Fruit fly (Drosophila melanogaster) whole organism, larva: ENCODE data around the gene CAH3.

Experiments
- noc ChIP-seq: fragments of 200-800 bp; sonication (Bioruptor generic); optimal IDR thresholded peaks from 3 replicates; lab custom pipeline; 2019; ENCODE audit warnings: missing biosample characterization, mild to moderate bottlenecking, missing genetic modification characterization, moderate library complexity

Gene CAH3

DNA sequence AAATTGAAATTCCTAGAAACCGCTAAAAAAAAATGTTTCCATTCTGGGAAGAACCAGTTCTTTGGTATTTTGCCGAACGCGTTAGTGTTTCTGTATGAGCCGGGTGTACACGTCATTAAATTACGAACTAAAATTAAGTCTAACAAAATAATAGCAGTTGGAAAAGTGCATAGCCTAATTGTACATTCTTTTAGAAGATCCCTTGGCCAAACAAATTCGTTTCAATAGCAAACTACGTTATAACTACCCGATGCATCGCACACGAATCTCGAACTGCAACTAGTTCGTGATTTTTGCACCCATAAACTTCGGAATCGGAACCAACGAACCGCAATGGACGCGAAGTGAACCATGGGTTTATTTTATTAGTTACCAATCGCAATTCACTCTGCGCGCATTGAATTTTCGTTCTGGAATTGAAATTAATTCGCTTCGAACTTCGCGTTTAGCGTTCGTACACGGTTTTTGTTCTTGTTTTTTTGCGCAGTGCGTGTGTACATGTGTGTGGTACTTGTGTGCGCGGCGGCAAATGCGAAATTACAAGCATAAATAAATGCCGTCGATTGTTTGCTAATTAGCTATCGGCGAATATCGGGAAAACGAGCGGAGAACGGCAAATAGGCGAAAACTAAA is at the start of gene CAH3:
Gene CAH3 (plus strand): TSS at position 64 of the 633 bp plus-strand sequence.
- TF ChIP-seq noc (tag; lab: Kevin White, UChicago): peak; percentile 90

DNA sequence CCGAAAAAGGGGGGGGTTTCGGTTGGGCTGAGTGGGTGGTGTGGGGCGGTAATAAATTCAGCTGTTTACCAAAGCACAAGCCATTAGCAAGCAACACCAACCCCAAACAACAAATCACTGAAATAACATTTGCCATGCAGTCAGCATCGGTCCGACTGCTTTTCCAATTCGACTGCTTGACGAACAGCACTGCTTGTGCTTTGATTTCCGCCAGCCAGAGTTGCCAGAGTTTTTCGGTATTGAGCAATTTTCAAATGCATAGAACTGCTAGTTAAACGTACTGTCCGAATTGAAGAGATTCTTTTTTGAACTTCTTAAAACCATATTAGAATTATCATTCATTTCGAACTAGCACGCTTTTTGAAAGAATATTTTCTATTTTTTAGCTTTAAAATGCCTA is 46.3 kb upstream of the CAH3 start:
- TF ChIP-seq noc (tag; lab: Kevin White, UChicago): no peak

DNA sequence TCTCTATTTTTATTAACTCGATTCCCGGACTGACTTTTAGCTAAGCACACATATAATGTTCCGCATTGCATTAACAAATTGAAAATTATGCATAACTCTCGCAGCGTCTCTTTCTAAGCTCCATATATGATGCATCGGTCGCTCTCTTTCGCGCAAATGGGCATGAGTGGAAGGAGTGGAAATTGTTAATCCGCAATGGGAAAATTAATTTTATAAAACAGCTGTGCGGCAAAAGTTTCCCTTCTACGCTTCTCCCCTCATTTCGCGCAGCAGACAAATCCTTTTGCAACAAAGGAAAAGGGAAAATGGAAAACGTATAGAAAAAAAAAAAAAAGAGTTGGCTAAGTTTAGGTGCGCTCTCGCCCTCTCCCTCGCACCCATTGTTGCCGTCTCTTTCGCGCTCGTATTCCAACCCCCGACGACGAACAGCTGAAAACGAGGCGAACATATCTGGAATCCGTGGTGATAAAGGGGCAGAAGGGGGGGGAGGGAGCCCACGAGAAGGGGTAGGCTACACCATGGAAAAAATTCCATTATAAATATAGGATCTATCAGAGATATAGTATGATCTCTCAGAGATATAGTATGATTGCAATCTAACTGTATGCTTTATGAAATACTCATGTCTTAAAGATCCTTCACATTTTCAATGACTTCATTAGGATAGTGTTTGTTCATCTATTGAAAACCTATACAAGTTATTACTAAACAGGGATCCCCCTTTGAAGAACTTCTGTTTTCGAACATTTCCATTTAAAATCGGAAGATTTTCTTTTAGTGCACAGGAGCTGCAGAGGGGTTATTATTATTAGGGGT is 44.7 kb upstream of the CAH3 start:
- no peak for TF ChIP-seq noc (tag; lab: Kevin White, UChicago)

DNA sequence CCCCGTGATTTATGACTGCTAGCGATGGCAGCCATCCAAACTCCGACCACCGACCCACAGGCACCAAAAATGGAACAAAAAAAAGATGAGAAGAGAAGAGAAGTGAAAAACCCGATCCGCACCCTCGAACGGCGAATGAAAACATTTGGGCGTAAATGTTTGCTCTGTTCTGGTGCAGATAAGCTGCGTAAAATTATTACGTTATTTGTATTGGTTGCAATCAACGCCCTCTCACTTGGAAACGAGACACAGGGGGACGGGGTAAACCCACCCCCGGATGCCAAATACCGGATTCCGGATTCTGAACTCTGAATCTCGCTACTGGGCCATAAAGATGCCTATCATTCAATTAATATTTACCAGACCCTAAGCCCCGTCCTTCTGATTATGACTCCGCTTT is 44.0 kb upstream of the CAH3 start:
- TF ChIP-seq noc (tag; lab: Kevin White, UChicago): no peak

DNA sequence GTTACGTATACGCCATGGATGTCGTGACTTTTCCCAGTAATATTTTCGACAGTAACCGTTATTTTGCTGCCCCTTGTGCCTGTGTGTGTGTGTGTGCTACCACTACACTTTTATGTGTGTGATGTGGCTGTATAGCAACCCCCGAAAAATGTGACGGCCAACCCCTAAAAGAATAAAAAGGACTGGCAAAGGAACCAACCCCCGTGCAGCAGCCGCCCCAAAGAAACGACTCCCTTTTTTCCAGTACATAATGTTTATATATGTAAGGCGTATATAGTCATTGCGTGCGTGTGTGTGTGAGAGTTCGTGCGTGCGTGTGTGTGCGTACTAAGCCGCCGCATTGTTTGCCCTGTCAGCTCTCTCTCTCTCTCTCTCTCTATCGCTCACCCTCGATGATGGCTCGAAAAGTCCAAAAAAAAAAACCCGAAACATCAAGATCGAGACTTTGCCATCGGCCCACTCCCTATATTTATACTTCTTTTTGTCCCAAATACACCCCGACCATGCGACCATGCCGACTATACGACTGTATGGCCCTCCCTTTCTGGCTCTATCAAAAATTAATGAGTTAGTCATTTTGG is 40.3 kb upstream of the CAH3 start:
- no peak for TF ChIP-seq noc (tag; lab: Kevin White, UChicago)

DNA sequence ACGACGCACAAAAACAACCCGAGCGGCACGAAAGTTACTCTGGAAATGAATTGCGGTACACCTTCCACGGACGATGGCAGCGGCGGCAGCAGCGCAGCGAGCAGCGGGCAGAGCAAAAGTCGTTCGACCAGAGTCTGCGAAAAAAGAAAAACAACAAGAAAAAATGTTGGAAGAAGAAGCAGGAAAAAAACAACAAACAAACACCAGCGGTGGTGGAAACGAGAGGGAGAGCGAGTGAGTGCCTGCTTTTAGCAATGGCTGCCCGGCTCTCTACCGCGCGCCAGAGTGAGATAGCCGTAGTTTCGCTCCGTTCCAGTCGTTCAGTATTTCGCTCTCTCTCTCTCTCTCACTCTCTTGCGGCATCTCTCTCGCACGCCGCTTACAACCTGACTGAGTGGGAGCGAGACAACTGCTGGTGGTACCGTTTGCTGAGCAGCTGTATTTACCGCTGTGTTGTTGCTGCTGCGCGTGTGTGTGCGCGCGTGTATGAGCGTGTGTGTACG is 30.4 kb upstream of the CAH3 start, which contains the start of gene oc:
Gene oc (minus strand): TSS at position 51 of the 503 bp plus-strand sequence.
- TF ChIP-seq noc (tag; lab: Kevin White, UChicago): peak; percentile 6

DNA sequence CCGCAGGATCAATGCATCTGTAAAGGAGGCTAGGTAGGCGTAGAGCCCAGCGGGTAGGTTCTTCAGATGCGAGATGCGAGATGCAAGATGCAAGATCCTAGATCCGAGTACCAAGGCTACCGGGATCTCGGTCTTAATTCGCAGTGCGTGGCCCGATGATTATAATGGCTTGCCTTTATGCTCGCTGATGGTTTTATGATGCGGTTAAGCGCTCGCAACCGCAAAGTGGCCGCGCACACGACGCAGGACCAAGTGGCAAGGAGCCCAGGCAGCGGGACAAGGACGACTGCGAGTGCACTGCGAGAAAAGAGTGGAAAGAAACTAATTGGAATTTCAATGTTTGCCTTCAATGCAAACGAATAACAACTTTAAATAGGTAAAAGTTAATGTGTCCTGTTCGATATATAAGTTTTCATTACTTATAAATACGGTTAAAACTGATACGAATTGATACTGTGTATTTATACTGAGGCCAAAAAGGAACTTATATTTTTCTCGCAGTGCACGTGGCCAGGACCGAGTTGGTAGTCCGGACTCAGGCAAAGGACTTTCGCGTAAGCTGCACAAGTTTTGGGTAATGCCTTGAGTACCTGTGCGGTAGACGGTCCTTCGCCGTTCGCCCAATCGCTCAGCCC is 27.0 kb upstream of the CAH3 start:
- no peak for TF ChIP-seq noc (tag; lab: Kevin White, UChicago)

DNA sequence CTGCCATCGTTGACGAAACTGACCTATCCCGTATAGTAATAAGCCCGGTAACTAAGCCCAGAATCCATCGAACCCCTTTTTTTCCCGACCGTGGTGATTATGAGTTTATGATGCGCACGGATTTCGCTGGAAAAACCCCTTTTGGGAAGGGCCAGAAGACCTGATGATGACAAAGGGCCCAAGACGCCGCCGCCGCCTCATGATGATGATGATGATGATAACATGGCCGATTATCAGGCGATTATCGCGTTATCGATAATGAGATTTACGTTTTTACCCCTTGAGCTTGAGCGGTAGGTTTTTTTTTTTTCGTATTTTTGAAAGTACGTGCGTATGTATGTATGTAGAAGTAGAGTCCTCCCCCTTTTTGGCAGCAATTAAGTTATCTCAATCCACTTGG is 25.8 kb upstream of the CAH3 start:
- no peak for TF ChIP-seq noc (tag; lab: Kevin White, UChicago)

DNA sequence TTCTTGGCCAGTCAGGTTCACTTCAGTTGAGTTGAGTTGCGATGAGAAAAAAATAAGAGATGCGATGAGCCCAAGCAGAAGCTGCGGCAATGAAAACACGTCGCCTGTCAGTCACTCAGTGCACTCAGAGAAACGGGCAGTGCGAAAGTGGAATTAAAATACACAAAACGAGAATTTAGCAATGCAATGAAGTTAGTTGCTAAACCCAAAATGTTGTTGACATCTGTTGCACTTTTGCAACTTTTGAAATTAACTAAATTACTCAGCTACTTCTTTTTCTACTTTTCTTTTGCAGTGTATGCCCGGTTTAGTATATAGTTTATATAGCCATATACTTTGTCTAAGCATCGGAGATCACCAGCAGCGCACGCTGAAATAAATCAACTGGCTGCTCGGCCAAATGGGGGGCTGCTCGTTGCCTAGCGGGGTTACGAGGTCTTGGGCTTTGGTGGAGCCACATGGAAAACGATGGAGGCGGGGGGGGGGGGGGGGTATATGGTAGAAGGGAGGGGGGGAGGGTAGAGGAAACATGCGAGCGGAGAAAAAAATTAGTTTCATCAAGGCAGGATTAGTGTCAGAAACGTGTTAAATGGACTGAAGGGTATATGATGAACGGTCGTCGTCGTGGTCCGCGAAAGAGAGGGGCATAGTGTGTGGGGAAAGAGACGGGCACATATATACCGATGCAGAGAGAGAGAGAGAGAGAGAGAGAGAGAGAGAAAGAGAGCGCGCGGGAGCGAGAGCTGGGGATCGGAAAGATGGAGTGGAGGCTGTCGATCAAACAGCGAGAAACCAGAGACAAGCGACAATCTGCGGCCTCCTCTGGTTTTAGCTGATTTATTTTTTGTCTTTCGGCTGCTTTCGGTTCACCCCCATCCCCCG is 24.3 kb upstream of the CAH3 start:
- TF ChIP-seq noc (tag; lab: Kevin White, UChicago): no peak

DNA sequence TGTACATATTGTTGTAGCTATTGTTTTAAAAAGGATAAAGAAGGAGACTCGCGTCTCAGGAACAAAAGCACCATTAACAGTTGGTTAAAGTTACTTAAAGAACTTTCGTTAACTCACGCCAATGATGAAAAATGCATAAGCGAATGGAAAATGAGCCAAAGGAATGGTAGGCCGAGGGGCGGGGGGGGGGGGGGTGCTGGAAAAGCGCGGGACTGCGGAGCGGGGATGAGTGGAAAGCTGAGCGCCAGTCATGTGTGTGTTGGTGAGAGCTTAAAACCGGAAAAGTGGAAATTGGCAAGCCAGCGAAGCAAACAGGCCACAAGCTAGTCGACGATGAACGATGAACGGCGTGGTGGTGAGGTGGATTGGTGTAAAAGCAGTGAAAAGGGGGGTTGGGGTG is 23.0 kb upstream of the CAH3 start:
- TF ChIP-seq noc (tag; lab: Kevin White, UChicago): no peak

DNA sequence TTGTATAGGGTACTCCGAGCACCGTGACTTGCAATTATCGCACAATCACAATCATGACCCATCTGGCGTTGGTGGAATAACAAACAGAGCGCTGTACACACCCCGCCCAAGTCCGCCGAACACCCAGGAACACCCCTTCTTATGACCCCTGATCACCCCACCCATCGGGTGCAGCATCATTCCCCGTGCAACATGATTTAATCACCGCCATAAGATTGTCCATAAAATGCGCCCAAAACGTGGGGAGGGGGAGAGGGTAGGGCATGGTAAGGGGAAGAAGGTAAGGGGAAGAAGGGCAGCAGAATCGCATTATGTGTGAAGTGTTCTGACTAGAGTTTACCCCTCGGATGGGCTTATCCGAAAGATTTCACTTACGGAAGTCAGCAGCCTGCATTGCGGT is 20.7 kb upstream of the CAH3 start:
- no peak for TF ChIP-seq noc (tag; lab: Kevin White, UChicago)

DNA sequence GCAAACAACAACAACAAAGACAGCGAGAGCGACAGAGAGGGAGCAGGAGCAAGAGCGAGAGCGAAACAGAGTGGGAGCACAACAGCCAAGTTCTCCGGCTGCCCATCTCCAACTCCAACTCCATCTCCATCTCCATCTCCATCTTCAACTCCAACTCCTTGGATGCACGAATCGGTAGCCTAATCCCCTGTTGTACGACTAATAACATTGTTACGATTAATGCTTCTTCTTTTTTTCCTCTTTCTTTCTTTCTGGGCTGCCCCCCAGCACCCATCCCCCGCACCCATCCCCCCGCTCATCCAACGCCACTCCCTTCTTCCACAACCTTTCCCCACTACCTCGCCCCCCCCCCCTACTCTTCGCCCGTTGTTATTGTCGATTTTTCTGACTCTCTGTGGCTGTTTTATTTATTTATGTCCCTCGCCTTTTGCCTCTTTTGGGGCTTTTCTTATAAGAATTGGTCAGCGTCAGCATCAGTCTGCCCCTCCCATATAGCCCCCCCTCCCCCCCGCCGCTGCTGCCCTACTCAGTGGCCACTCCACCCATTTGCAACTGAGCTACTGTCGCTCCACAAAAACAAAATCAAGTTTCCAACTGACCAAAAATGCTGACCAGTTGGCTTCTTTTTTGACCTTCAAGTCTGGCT is 19.8 kb upstream of the CAH3 start:
- TF ChIP-seq noc (tag; lab: Kevin White, UChicago): no peak

DNA sequence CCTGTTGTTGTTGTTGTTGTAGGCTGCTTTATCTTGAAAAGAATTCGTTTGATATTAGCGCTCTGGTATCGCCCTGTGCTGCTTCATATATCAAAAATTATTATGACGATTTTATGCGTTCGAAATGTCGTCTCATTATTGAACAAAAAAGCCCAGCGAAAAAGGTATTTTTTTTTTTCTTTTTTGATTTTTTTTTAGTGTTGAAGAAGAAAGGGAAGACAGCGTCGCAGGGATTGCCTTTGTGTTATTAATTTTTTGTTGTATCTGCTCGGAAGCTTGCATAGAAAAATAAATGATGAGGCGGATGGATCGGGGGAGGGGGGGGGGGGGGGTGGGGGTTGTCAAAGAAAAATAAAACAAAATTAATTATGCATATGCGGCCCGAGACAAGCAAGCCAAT is 18.8 kb upstream of the CAH3 start:
- no peak for TF ChIP-seq noc (tag; lab: Kevin White, UChicago)

DNA sequence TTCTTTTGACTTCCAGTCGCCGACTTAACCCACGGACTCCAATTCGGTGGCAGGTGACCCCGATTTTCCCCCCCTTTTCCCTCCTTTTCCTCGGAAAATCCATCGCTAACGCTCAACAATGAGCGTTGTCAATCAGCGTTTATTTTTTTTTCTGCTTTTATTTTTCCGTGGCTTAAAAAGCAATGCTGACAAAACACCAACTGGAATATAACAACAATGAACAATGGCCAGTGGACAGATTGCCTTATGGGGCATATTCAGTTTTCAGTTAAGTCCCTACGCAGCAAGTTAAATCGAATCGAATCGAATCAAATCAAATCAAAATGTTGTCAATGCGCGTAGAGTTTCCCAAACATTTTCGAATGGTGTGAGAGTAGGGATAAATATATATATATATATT is 17.3 kb upstream of the CAH3 start:
- TF ChIP-seq noc (tag; lab: Kevin White, UChicago): no peak
